Worm (Caenorhabditis elegans) whole organism, L4/young adult: ENCODE results near the gene nkcc-1.

ENCODE experiments used
- W03F9.2 ChIP-seq: fragments of 150-350 bp; optimal IDR thresholded peaks from 2 replicates; lab custom pipeline; 2014; ENCODE audit warnings: missing biosample characterization, missing genetic modification characterization
- dao-5 ChIP-seq: sonication (generic microtip); optimal IDR thresholded peaks from 2 replicates; lab custom pipeline; 2016; ENCODE audit warnings: missing genotype, missing genetic modification characterization, moderate library complexity, missing compliant biosample characterization
- him-1 ChIP-seq: sonication (generic microtip); optimal IDR thresholded peaks from 2 replicates; lab custom pipeline; 2016; ENCODE audit warnings: missing genotype, missing genetic modification reagents, missing genetic modification characterization, missing compliant biosample characterization

Gene nkcc-1

DNA sequence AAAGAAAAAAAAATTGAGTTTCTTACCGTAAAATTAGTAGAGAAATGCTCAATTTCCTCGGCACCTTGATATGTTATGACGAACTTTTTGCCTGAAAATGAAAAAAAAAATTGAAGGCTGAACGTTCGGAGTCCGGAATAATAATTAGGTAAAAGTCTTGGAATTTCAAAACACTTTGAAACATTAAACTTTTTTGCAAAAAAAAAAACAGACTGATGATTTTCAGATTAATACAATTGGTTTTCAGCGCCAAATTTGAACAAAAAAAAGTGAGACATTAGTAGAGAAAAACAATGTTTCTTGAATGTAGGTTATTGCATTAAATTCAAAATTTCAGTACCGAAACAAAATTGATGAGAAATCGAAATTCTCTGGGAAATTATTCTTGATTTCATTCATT is at the start of gene nkcc-1:
nkcc-1 (minus strand) TSS at position 101 of the 400 bp plus-strand sequence.
- TF ChIP-seq dao-5 (tag; lab: Kevin White, UChicago) (no peak), him-1 (no peak)

DNA sequence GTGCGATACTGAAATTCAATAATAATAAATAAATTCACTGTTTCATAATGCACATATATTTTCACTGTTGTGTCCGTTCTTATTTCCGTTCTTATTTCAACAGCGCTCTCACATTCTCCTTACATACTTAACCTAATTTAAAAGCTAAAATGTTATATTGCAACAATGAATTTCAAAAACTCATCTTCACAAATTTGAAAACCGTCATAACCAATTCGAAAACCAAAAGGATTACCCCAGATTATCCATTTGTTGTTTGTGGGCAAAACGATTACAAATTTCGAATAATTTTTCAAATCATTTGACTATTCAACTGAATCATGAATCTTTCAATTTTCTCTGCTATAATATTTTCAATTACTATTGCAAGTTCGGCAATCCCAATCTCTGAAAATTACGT is 48.3 kb upstream of the nkcc-1 start, which contains the start of gene R05A10.4:
R05A10.4 (plus strand) TSS at position 301 of the 400 bp plus-strand sequence.
- no peak for TF ChIP-seq W03F9.2 (tag; lab: Kevin White, UChicago)
- no peak for TF ChIP-seq dao-5 (tag; lab: Kevin White, UChicago)

DNA sequence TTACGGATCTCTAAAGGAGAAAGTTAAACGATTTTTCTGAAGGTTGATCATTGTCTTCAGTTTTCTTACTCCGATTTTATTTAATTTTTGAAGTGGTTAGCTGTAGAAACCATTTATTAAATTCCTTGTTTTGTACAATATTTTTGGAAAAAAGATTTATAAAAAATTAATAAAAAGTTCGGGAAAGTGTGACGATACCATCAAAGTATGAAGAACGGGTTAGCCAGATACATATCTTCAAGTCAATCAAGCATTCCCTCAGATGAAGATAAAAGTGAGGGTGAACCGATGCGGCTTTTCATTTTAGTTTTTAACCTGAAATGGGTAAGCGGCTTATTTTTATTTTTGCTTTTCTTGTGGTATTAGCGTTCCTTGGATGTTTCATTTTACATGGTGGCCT is 41.6 kb upstream of the nkcc-1 start, which contains the start of gene R05A10.6:
R05A10.6 (plus strand) TSS at position 301 of the 400 bp plus-strand sequence.
- TF ChIP-seq him-1 (no peak), W03F9.2 (tag; lab: Kevin White, UChicago) (no peak), dao-5 (tag; lab: Kevin White, UChicago) (no peak)

DNA sequence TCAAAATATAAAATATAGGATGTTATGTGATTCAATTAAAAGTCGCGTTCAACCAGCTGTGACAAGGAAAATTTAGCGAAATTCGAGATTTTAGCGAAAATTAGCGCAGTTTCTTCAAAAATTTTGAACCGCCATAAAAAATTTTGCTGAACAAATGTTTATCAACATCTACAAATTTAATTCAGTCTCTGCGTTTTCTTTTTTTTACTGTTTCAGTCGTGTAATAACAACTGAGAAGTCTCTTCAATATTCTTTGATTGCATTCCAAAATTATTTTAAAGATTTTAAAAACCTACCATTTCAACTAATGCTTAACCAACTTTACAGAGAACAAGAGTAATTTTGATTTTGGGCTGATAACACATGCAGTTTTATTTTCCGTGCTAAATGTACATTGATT is 40.3 kb upstream of the nkcc-1 start:
- TF ChIP-seq dao-5 (tag; lab: Kevin White, UChicago) (no peak), W03F9.2 (tag; lab: Kevin White, UChicago) (no peak), him-1 (no peak)

DNA sequence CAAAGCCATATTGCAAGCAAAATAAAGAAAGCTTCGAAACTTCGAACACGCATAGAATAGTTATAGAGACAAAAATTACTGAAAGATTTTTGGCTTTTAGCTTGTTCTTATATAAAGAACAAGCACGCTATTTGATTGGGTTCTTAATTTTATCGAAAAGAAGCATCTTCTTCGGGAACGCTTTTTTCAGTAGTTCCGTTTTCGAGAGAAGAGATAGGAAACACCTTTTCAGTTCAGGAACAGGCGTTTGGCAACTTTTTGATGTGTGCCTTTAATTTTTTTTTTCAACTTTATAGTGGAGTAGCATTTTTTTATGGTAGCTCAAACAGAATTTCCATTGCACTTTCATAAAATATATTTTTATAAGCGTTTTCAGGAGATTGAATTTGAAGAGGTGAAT is 38.9 kb upstream of the nkcc-1 start, which contains the start of gene R05A10.7:
R05A10.7 (minus strand) TSS at position 101 of the 400 bp plus-strand sequence.
- no peak for TF ChIP-seq him-1
- TF ChIP-seq W03F9.2 (tag; lab: Kevin White, UChicago), result no peak
- TF ChIP-seq dao-5 (tag; lab: Kevin White, UChicago), result no peak

DNA sequence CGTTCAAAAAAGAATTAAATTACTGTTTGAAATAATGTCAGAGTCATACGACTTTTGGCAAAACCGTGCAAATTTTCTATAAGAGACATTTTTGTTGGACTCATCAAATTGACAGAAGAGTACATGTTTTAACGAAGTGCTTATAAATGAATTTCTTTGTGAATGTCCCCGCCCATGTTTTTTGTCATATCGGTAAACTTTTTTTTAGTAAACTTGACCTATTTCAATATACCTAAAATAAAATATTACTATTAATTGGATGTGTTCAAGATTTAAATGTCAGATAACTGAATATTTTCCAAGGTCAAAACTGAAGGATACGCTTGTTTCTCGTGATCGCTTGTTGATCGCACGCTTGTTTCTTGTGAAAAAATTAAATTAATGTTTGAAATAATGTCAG is 34.2 kb upstream of the nkcc-1 start, which contains the start of gene R05A10.8:
R05A10.8 (minus strand) TSS at position 101 of the 400 bp plus-strand sequence.
- TF ChIP-seq W03F9.2 (tag; lab: Kevin White, UChicago), result no peak
- no peak for TF ChIP-seq dao-5 (tag; lab: Kevin White, UChicago)

DNA sequence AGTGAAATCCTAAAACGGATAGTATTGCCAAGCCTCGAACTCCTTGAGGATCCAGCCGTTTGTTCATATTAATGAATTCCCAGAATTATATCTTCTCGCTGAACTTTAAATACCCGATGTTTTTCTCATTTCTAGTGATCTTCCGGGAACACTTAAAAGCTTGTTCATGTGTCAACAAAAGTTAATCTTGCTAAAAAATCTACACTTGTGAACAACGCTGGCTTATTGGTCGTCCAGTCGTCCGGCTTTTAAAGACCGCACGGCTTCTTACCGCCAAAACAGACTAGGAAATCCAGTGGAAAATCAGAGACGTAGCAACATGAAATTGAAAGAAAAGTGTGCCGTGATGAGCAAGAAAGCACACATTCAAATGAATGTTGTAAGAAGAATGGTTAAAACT is 29.4 kb upstream of the nkcc-1 start, which contains the start of gene oac-38:
oac-38 (minus strand) TSS at position 101 of the 400 bp plus-strand sequence.
- TF ChIP-seq him-1 (no peak), W03F9.2 (tag; lab: Kevin White, UChicago) (no peak), dao-5 (tag; lab: Kevin White, UChicago) (no peak)

DNA sequence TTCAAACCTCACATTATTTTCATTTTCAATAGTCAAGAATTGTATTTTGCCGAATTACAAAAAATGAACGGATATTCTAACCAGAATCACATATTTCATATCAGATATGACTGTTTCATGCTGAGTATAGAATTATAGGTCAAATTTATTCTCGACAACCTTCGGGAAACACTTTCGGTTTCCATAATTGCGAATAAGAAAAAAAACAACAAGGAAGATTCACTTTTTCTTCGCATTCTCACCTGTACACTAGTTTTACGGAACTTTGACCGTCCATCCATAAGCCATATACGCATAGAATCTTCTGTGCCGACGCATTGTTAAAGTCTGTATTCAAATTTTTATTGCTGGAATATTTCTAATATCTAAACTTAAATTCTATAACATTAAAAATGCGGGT is 21.7 kb upstream of the nkcc-1 start, which contains the start of gene oac-37:
oac-37 (plus strand) TSS at position 301 of the 400 bp plus-strand sequence.
- no peak for TF ChIP-seq him-1
- no peak for TF ChIP-seq dao-5 (tag; lab: Kevin White, UChicago)
- no peak for TF ChIP-seq W03F9.2 (tag; lab: Kevin White, UChicago)

DNA sequence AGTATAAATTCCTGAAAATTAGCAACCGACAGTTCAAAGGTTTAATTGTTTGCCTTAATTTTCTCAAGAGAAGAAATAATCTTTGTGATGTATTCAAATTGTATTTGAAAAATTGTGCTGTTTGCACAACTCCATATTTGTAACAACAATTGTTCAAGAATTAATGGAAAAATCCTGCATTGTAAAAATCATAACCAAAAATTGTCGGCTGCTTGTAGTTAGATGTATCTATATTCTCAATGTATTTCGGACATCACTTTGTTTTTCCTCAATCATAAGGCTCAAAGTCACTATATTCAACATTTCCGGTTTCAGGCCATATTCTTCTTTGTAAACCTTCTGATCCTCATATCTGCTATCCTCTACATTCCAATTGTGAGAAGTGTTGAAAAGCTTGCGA is 19.2 kb upstream of the nkcc-1 start:
- no peak for TF ChIP-seq dao-5 (tag; lab: Kevin White, UChicago)
- no peak for TF ChIP-seq him-1
- no peak for TF ChIP-seq W03F9.2 (tag; lab: Kevin White, UChicago)

DNA sequence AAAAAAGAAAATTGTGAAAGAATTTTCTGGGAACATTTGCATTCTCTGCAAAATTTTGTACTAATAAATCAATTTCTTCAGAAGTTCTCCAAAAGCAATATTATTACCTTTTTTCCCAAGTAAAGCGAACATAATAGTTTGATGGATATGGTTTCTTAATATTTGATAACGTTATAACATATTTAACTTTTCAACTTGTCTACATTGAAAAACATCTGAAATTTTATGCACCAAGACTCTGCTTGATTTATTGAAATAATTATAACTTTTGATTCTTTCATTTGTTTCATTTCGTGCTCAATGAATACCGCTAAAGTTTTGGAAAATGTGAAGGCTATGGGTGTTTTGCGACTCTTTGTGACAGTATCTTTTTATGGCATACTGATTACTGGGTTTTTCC is 13.2 kb upstream of the nkcc-1 start, which contains the start of gene srz-31:
srz-31 (plus strand) TSS at position 301 of the 400 bp plus-strand sequence.
- TF ChIP-seq him-1, result no peak
- TF ChIP-seq W03F9.2 (tag; lab: Kevin White, UChicago), result no peak
- no peak for TF ChIP-seq dao-5 (tag; lab: Kevin White, UChicago)

DNA sequence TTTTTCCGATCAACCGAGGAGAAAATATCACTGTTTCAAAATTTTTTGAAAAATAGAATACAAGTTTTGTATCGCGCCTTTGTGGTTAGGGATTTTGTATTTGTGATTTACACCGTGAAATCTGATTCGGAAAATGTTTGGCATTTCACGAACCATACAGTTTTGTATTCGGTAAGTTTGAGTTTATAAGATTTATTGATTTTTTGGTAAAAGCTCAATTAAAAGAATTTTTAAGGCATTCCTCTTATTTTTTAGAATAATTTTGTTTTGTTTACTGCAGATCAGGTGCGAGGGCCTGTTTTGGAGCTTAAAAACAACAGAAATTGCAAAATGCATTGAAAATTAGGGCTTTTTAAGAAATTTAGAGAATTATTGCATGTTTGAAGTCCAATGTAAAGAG is 9.5 kb upstream of the nkcc-1 start:
- TF ChIP-seq dao-5 (tag; lab: Kevin White, UChicago) (no peak), him-1 (no peak), W03F9.2 (tag; lab: Kevin White, UChicago) (no peak)

DNA sequence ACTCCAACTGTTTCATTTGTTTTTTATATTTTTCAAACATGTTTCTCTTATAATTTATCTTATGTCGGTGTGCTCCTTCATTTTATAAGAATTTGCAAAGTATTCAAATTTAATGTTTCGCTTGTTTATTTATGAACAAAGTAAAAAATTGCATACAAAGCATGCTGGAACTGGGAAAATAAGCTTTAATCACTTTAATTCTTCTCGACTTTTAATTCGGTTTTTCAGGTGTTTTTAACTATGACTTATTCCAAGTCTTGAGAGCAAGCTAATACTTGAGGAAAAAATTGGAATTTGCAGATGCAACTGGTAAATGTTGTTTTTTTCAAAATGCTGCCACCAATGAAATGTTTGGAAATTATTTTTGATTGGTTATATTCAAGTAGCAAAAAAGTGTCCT is 7.9 kb upstream of the nkcc-1 start, which contains the start of gene srz-59:
srz-59 (plus strand) TSS at position 301 of the 400 bp plus-strand sequence.
- no peak for TF ChIP-seq him-1
- no peak for TF ChIP-seq dao-5 (tag; lab: Kevin White, UChicago)
- no peak for TF ChIP-seq W03F9.2 (tag; lab: Kevin White, UChicago)

DNA sequence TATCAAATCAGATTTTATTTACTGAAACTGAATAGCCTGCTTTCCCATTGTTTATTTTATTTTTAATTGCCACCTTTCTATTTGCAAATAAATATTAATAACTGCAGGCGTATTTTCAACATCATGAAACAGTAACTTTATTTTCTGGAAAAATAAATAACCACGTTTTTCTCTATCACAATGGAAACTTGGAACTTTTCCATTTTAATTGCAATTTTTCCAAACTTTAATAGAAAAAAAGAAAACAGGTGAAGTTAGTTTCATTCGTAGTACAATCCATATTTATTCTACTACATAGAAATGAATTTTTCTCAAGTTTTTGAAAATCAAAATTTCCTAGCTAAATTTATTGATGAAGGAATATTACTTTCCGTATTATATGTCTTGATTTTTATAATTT is 5.2 kb upstream of the nkcc-1 start, which contains the start of gene srz-42:
srz-42 (plus strand) TSS at position 301 of the 400 bp plus-strand sequence.
- TF ChIP-seq him-1 (no peak), W03F9.2 (tag; lab: Kevin White, UChicago) (no peak), dao-5 (tag; lab: Kevin White, UChicago) (no peak)

DNA sequence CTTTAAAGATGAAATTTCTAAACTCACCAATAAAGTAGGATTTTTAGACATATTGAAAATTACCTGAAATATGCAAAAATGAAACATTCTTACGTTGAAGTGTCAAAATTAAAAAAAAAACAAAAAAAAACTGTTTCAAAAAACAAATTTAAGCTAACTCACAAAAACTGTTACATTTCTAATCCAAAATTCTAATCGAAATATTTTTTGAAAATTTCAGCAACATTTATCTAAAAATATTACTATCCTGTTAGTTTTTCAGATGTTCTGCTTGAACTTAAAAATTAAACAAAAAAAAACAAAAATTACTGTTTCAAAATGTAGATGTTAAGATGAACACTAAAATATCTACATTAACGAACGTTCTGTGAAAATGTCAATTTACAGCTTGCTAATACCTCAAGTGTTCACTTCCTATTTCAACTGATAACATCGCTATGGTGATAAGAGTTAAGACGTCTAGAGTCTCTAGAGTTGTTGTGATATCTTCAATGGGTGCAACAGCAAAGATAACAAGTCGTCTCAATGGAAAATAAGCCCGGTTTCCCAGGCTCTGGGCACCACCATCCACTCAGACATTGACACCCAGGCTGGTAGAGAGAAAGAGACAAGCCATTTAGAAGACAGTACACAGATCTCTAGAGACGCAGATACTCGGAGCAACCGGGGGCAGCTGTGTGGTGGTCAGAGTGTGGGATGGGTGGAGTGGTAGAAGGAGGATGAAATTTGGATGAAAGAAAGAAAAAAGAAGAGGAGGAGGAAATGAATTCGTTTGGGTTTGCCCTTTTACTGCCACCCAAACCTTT is 4.2 kb upstream of the nkcc-1 start, which contains the start of gene H12I19.115:
H12I19.115 (minus strand) TSS at position 51 of the 806 bp plus-strand sequence.
- TF ChIP-seq dao-5 (tag; lab: Kevin White, UChicago) (no peak), W03F9.2 (tag; lab: Kevin White, UChicago) (no peak), him-1 (no peak)
